Worm (Caenorhabditis elegans): ENCODE data around the gene Y47D7A.11.

DNA sequence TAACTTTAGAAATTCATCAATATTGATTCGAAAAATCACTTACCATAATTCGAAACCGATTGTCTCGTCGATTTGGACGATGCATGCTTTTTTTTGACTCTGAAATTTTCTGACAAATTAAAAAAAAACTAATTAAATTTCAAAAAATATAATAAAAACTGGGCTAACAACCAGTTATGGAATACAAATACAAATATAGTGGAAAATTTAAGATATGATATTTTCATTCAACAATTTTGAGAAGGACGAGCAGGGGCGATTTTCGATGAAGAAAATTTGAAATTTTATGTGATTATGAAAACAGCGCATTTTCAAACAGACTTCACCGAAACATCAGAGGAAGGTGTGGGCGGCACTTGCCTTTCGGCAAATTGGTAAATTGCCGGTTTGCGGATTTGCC is 45.8 kb downstream of the Y47D7A.11 start, which contains the start of gene F13A2.1:
- TF ChIP-seq ZK546.5 (tag; optimal IDR thresholded peaks at IDR 0.05) (no peak), egl-27 (tag; optimal IDR thresholded peaks at IDR 0.05) (no peak), tra-1 (GFP tag; IDR thresholded peaks at IDR 0.05) (no peak), lin-39 (tag; optimal IDR thresholded peaks at IDR 0.05) (no peak), F26F4.8 (GFP tag; conservative IDR thresholded peaks at IDR 0.05) (no peak), ces-1 (GFP tag; optimal IDR thresholded peaks at IDR 0.05) (no peak), R02D3.7 (tag; optimal IDR thresholded peaks at IDR 0.05) (no peak), nhr-10 (tag; optimal IDR thresholded peaks at IDR 0.05) (no peak), set-16 (GFP tag; IDR thresholded peaks at IDR 0.05) (no peak), attf-4 (tag; optimal IDR thresholded peaks at IDR 0.05) (no peak), nhr-28 (tag; optimal IDR thresholded peaks at IDR 0.05) (no peak), mdl-1 (tag; optimal IDR thresholded peaks at IDR 0.05) (no peak), Y105C5A.15 (GFP tag; IDR thresholded peaks at IDR 0.05) (no peak), spr-1 (tag; optimal IDR thresholded peaks at IDR 0.05) (no peak)

All from whole organism, L4 larva.